Worm (Caenorhabditis elegans) whole organism, L2 larva: ENCODE data around the gene hpo-31.

ENCODE experiments used
- aly-2 ChIP-seq: fragments of 150-350 bp; optimal IDR thresholded peaks from 2 replicates; lab custom pipeline; 2014; ENCODE audit warnings: missing biosample characterization, missing genetic modification characterization
- ceh-16 ChIP-seq: fragments of 150-350 bp; optimal IDR thresholded peaks from 2 replicates; lab custom pipeline; 2014; ENCODE audit warnings: missing biosample characterization, missing genetic modification characterization
- egl-27 ChIP-seq: sonication (generic microtip); optimal IDR thresholded peaks from 3 replicates; lab custom pipeline; 2017; ENCODE audit warnings: missing biosample characterization, missing genetic modification reagents, missing genetic modification characterization
- elt-3 ChIP-seq: sonication (generic microtip); optimal IDR thresholded peaks from 2 replicates; lab custom pipeline; 2017; ENCODE audit warnings: missing biosample characterization, missing genetic modification characterization
- snpc-4 ChIP-seq: fragments of 150-350 bp; optimal IDR thresholded peaks from 2 replicates; lab custom pipeline; 2014; ENCODE audit warnings: missing biosample characterization, missing genetic modification characterization
- unc-62 ChIP-seq: fragments of 150-350 bp; optimal IDR thresholded peaks from 2 replicates; lab custom pipeline; 2014; ENCODE audit warnings: missing biosample characterization, missing genetic modification reagents, missing genetic modification characterization

DNA sequence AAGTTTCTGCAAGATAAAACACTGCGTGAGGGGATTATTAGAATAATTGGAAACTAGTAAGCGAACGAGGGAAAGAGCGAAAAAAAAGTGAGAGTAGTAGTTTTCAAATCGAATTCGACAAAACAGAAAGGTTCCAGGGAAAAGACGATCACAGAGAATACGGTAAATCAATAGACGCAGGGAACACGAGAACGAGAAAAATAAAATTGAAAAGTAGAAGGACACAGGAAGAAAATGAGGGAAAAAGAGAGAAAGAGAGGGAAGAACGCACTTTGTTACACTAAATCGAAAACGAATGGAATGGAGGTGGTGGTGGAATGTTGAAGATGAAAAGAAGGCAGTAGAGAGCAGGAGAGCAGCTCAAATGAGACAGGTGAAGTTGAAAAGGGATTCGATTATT is 15.6 kb upstream of the hpo-31 start, which contains the start of gene swan-1:
- no peak for TF ChIP-seq egl-27 (tag; lab: Kevin White, UChicago)
- TF ChIP-seq aly-2 (tag; lab: Kevin White, UChicago): no peak
- TF ChIP-seq elt-3 (tag; lab: Kevin White, UChicago): no peak
- no peak for TF ChIP-seq snpc-4
- TF ChIP-seq ceh-16 (tag; lab: Kevin White, UChicago): no peak
- TF ChIP-seq unc-62 (GFP tag; lab: Kevin White, UChicago): no peak
